Worm (Caenorhabditis elegans) whole organism, L3 larva: ENCODE measurements around the gene C12D5.4.

ENCODE experiments used
- ama-1 ChIP-seq: fragments of 150-350 bp; optimal IDR thresholded peaks from 2 replicates; lab custom pipeline; 2018
- pqm-1 ChIP-seq: fragments of 150-350 bp; optimal IDR thresholded peaks from 2 replicates; lab custom pipeline; 2017; ENCODE audit warnings: missing biosample characterization, missing genetic modification characterization, inconsistent platforms
- unc-39 ChIP-seq: sonication (generic microtip); optimal IDR thresholded peaks from 4 replicates; lab custom pipeline; 2017; ENCODE audit warnings: missing biosample characterization, missing genetic modification characterization
- unc-62 ChIP-seq: fragments of 150-350 bp; sonication (generic microtip); optimal IDR thresholded peaks from 4 replicates; lab custom pipeline; 2014; ENCODE audit warnings: missing biosample characterization, missing genetic modification reagents, missing genetic modification characterization

DNA sequence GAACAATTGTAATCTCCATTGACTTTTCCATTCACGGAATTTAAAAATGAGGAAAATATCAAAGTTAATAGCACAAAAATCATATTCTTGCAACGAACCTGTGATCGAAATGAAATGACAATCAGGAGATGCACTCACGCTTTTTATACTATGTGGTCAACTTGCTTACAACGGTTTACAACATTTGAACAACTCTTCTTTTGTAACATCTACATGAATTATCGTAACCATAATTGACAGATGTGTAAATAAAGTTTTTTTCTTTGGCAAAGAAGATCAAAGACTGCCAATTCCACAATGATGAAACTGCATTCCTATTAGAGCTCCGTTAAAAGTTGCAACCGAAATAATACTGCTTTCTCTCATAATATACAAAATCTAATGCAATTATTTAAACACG is 32.6 kb upstream of the C12D5.4 start, which contains the start of gene F07C4.10:
- no peak for TF ChIP-seq ama-1
- TF ChIP-seq unc-62 = no peak
- TF ChIP-seq pqm-1 (tag; lab: Kevin White, UChicago) = no peak
- TF ChIP-seq unc-39 (tag; lab: Kevin White, UChicago) = no peak
